Worm (Caenorhabditis elegans) whole organism, young adult: Measurements from ENCODE around the gene pud-4.

Experiments used
- Y53G8AR.9 ChIP-seq: fragments of 200-800 bp; sonication (Bioruptor generic); conservative IDR thresholded peaks from 2 replicates; pipeline ENCODE4 v1.3.6; 2022; ENCODE audit warnings: missing genetic modification reagents, missing genetic modification characterization, missing compliant biosample characterization
- ama-1 ChIP-seq, 3 experiments: fragments of 150-350 bp in 1 of 3; sonication (generic microtip) in 2 of 3; optimal IDR thresholded peaks; 2 replicates each; lab custom pipeline; 2014 to 2018; ENCODE audit warnings: missing biosample characterization in 2 of 3, missing genetic modification characterization in 2 of 3, missing genetic modification reagents in 2 of 3
- ceh-79 ChIP-seq: sonication (generic microtip); optimal IDR thresholded peaks from 2 replicates; lab custom pipeline; 2017; ENCODE audit warnings: mild to moderate bottlenecking, missing genetic modification characterization, missing compliant biosample characterization
- ceh-91 ChIP-seq: fragments of 200-800 bp; sonication (Bioruptor generic); IDR thresholded peaks from 2 replicates; pipeline ENCODE4 v1.3.6; 2022; ENCODE audit warnings: missing genetic modification reagents, missing genetic modification characterization, missing compliant biosample characterization
- dox-1 ChIP-seq: fragments of 200-800 bp; sonication (Bioruptor generic); IDR thresholded peaks from 2 replicates; pipeline ENCODE4 v1.3.6; 2022; ENCODE audit warnings: missing genetic modification reagents, missing genetic modification characterization, missing compliant biosample characterization
- lsl-1 ChIP-seq: fragments of 200-800 bp; sonication (Bioruptor generic); optimal IDR thresholded peaks from 2 replicates; lab custom pipeline; 2018; ENCODE audit warnings: mild to moderate bottlenecking, missing genetic modification characterization, moderate library complexity, missing compliant biosample characterization
- repo-1 ChIP-seq: sonication (generic microtip); optimal IDR thresholded peaks from 2 replicates; lab custom pipeline; 2017; ENCODE audit warnings: mild to moderate bottlenecking, missing genetic modification characterization, missing compliant biosample characterization

ce11 chrV:2306383-2306782, 20.1 kb upstream of the pud-4 start:
- no peak for TF ChIP-seq ceh-91 (GFP tag; lab: Robert Waterston, UW)
- no peak for TF ChIP-seq Y53G8AR.9
- TF ChIP-seq ceh-79 (tag; lab: Kevin White, UChicago), result no peak
- no peak for TF ChIP-seq dox-1 (GFP tag; lab: Robert Waterston, UW)
- TF ChIP-seq lsl-1 (GFP tag; lab: Kevin White, UChicago), result no peak
- no peak for TF ChIP-seq repo-1 (tag; lab: Kevin White, UChicago)
- no peak for TF ChIP-seq ama-1 (optimal IDR thresholded peaks at IDR 0.05; lab: Kevin White, UChicago)
- TF ChIP-seq ama-1 (GFP tag; optimal IDR thresholded peaks at IDR 0.05; lab: Kevin White, UChicago), result no peak
